Worm (Caenorhabditis elegans) whole organism, L2 larva: ENCODE measurements around the gene F35G12.7.

Source experiments
- ama-1 ChIP-seq: fragments of 150-350 bp; optimal IDR thresholded peaks from 2 replicates; lab custom pipeline; 2018; ENCODE audit warnings: inconsistent platforms
- blmp-1 ChIP-seq: sonication (generic microtip); optimal IDR thresholded peaks from 2 replicates; lab custom pipeline; 2017; ENCODE audit warnings: missing genetic modification characterization, mild to moderate bottlenecking, missing compliant biosample characterization, antibody characterized with exemption, moderate library complexity; ENCODE audit not compliant: insufficient read depth
- ceh-82 ChIP-seq: fragments of 150-350 bp; optimal IDR thresholded peaks from 2 replicates; lab custom pipeline; 2014; ENCODE audit warnings: missing biosample characterization, missing genetic modification characterization
- lin-39 ChIP-seq: fragments of 150-350 bp; optimal IDR thresholded peaks from 2 replicates; lab custom pipeline; 2014; ENCODE audit warnings: missing biosample characterization, missing genetic modification reagents, missing genetic modification characterization
- unc-39 ChIP-seq: fragments of 150-350 bp; optimal IDR thresholded peaks from 2 replicates; lab custom pipeline; 2014; ENCODE audit warnings: missing biosample characterization, missing genetic modification characterization

DNA sequence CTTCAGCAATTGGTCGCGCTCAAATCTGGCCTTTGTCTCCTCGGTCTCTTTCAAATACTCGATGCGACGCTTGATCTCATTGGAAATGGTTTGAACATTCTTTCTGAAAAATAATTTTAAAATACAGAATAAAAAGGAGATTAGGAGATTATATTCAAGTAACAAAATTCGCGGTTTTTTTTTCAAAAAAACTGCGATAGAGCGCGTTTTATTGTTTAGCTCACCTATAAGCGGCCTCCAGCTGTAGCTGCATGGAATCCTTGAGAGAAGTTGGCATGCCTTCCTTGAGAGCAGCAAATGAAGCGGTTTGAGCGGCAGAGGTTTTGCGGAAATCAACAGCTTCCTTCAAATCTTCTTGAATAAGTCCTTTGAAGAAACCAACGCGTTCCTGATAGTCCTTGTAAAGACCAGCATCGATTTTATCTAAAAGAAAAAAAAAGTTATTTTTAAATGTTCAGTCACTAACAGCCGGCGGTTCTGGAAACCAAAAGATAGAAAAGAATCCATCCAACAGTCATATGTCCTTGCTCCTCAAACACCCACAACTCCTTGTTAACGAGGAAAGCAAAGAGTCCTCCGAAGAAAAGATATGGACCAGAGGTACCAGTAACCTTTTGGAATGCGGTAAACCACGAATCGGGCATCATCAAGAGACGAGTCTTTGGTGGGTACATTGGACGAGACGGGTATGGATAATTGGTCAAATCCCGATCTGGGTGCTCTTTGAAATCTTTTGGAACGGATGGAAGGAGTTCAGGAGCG, 7.8 kb upstream of the F35G12.7 start:
- TF ChIP-seq lin-39 = no peak
- no peak for TF ChIP-seq ama-1 (lab: Kevin White, UChicago)
- no peak for TF ChIP-seq blmp-1
- TF ChIP-seq ceh-82 = no peak
- TF ChIP-seq unc-39 (tag; lab: Kevin White, UChicago) = no peak
